Fruit fly (Drosophila melanogaster): ENCODE measurements around the gene Mst84Da.

The Mst84Da gene

DNA sequence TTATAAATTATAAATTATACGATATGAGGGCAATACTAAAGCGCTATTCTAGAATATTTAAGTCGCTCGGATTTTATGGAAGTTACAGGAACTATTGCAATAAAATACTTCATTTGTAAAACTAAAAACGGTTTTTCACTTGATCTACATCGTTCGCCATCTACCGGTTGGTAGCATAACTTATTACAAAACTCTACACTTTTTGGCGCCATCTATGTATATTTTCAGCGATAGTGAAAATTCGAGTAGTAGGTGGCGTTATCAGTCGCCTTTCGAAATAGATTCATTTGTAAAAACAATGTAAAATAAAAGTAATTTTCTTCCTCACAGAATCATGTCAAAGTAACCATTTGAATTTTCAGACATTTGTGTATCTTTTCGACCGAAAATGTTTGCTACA is 19.2 kb upstream of the Mst84Da start, which contains the start of gene nxf4 (continued):
- no peak for TF ChIP-seq CG5180 (GFP tag; optimal IDR thresholded peaks at IDR 0.05)
- no peak for TF ChIP-seq sc (optimal IDR thresholded peaks at IDR 0.05)
- TF ChIP-seq sc (GFP tag; optimal IDR thresholded peaks at IDR 0.05): peak; percentile 40
- TF ChIP-seq CG14441 (GFP tag; IDR thresholded peaks at IDR 0.05): peak; percentile 65
- peak; percentile 94 for TF ChIP-seq CG2199 (GFP tag; IDR thresholded peaks at IDR 0.05)
- TF ChIP-seq Hr51 (GFP tag; optimal IDR thresholded peaks at IDR 0.05): peak; percentile 59 to 61
- peak; percentile 8 for TF ChIP-seq CG2202 (tag; optimal IDR thresholded peaks at IDR 0.05)
- TF ChIP-seq BEAF-32 (GFP tag; optimal IDR thresholded peaks at IDR 0.05): peak; percentile 26
- TF ChIP-seq CG6791 (GFP tag; IDR thresholded peaks at IDR 0.05; ENCODE audit: partially characterized antibody): peak; percentile 48; the same call in 2 of the 3 replicates
- TF ChIP-seq TFAM (GFP tag; optimal IDR thresholded peaks at IDR 0.05): no peak
- TF ChIP-seq usp (GFP tag; optimal IDR thresholded peaks at IDR 0.05): no peak
- TF ChIP-seq CG9215 (GFP tag; IDR thresholded peaks at IDR 0.05): peak; percentile 52
- no peak for TF ChIP-seq CG6254 (GFP tag; optimal IDR thresholded peaks at IDR 0.05)
- TF ChIP-seq CG30431 (GFP tag; optimal IDR thresholded peaks at IDR 0.05): peak; percentile 69
- no peak for TF ChIP-seq Dp (GFP tag; optimal IDR thresholded peaks at IDR 0.05)
- no peak for TF ChIP-seq gcm2 (GFP tag; optimal IDR thresholded peaks at IDR 0.05)
- TF ChIP-seq tup (GFP tag; optimal IDR thresholded peaks at IDR 0.05): no peak
- TF ChIP-seq CG17361 (GFP tag; IDR thresholded peaks at IDR 0.05): peak; percentile 79
- peak; percentile 66; the same call in 1 of the 2 replicates for TF ChIP-seq vvl (GFP tag; IDR thresholded peaks at IDR 0.05)
- TF ChIP-seq cwo (GFP tag; optimal IDR thresholded peaks at IDR 0.05): no peak
- TF ChIP-seq CG1647 (GFP tag; optimal IDR thresholded peaks at IDR 0.05): peak; percentile 62
- TF ChIP-seq Neu2 (GFP tag; optimal IDR thresholded peaks at IDR 0.05; ENCODE audit: borderline replicate concordance): peak; percentile 23
- no peak for TF ChIP-seq CG30020 (tag; optimal IDR thresholded peaks at IDR 0.05)
- peak; percentile 76; the same call in 2 of the 3 replicates for TF ChIP-seq dysf (GFP tag; IDR thresholded peaks at IDR 0.05)
- TF ChIP-seq so (GFP tag; IDR thresholded peaks at IDR 0.05): 0 out of 3 replicates have a peak, but pooled peaks have one; percentile 24
- TF ChIP-seq CG2889 (GFP tag; IDR thresholded peaks at IDR 0.05): no peak
- TF ChIP-seq twi (tag; optimal IDR thresholded peaks at IDR 0.05): no peak
- peak; percentile 55 for TF ChIP-seq Blimp-1 (GFP tag; optimal IDR thresholded peaks at IDR 0.05)
- no peak for TF ChIP-seq NK7.1 (GFP tag; optimal IDR thresholded peaks at IDR 0.05)
- TF ChIP-seq sob (GFP tag; IDR thresholded peaks at IDR 0.05): peak; percentile 83; the same call in 1 of the 2 replicates
- peak; percentile 39 for TF ChIP-seq Bteb2 (GFP tag; optimal IDR thresholded peaks at IDR 0.05)
- no peak for TF ChIP-seq CG2129 (GFP tag; IDR thresholded peaks at IDR 0.05; ENCODE audit: partially characterized antibody)
- peak; percentile 29; the same call in 1 of the 2 replicates for TF ChIP-seq Poxn (GFP tag; IDR thresholded peaks at IDR 0.05)
- TF ChIP-seq Tbp (GFP tag; optimal IDR thresholded peaks at IDR 0.05): no peak
- no peak for TF ChIP-seq CG13296 (GFP tag; optimal IDR thresholded peaks at IDR 0.05)
- TF ChIP-seq hbn (GFP tag; IDR thresholded peaks at IDR 0.05; ENCODE audit: partially characterized antibody): no peak
- peak; percentile 52 for TF ChIP-seq CG12104 (GFP tag; optimal IDR thresholded peaks at IDR 0.05)
- TF ChIP-seq Hsf (GFP tag; optimal IDR thresholded peaks at IDR 0.05): peak; percentile 86
- TF ChIP-seq mam (GFP tag; optimal IDR thresholded peaks at IDR 0.05): peak; percentile 74
- TF ChIP-seq btn (GFP tag; optimal IDR thresholded peaks at IDR 0.05): peak; percentile 59
- no peak for TF ChIP-seq zf30C (GFP tag; optimal IDR thresholded peaks at IDR 0.05)
- peak; percentile 88 for TF ChIP-seq CG9876 (GFP tag; optimal IDR thresholded peaks at IDR 0.05)
- no peak for TF ChIP-seq danr (GFP tag; IDR thresholded peaks at IDR 0.05)
- peak; percentile 73 for TF ChIP-seq CG17802 (tag; optimal IDR thresholded peaks at IDR 0.05)
- peak; percentile 83 for TF ChIP-seq CG13775 (GFP tag; optimal IDR thresholded peaks at IDR 0.05)
- peak; percentile 84 for TF ChIP-seq CG32532 (GFP tag; IDR thresholded peaks at IDR 0.05)
- peak; percentile 81 for TF ChIP-seq CG8290 (GFP tag; optimal IDR thresholded peaks at IDR 0.05)
- peak in 1 of 2 experiments; percentile 72 for TF ChIP-seq CG8290 (tag; optimal IDR thresholded peaks at IDR 0.05)
- TF ChIP-seq ERR (GFP tag; optimal IDR thresholded peaks at IDR 0.05): peak; percentile 37
- TF ChIP-seq CG6854 (GFP tag; optimal IDR thresholded peaks at IDR 0.05): no peak
- peak; percentile 83 for TF ChIP-seq CG42726 (GFP tag; IDR thresholded peaks at IDR 0.05; ENCODE audit: partially characterized antibody)
